Fruit fly (Drosophila melanogaster) whole organism, pupa: ENCODE data around the gene CTCF.
A peak's percentile ranks its signal among the peaks of the same experiment; 100 is the strongest.

Source experiments
- CG10348 ChIP-seq: fragments of 200-800 bp; sonication (Bioruptor generic); IDR thresholded peaks from 2 replicates; pipeline ENCODE4 v1.3.6; 2022; ENCODE audit warnings: missing biosample characterization, missing genetic modification characterization
- CG12605 ChIP-seq: fragments of 200-800 bp; sonication (Bioruptor generic); IDR thresholded peaks from 2 replicates; pipeline ENCODE4 v1.3.6; 2022; ENCODE audit warnings: missing biosample characterization, missing genetic modification characterization
- CG13204 ChIP-seq: fragments of 200-800 bp; sonication (Bioruptor generic); optimal IDR thresholded peaks from 2 replicates; lab custom pipeline; 2018; ENCODE audit warnings: missing biosample characterization, mild to moderate bottlenecking, missing genetic modification characterization, moderate library complexity
- CG14655 ChIP-seq: fragments of 200-800 bp; sonication (Bioruptor generic); optimal IDR thresholded peaks from 3 replicates; lab custom pipeline; 2017; ENCODE audit warnings: mild to moderate bottlenecking, missing biosample characterization, missing genetic modification reagents, missing genetic modification characterization
- CG15710 ChIP-seq: fragments of 200-800 bp; sonication (Bioruptor generic); optimal IDR thresholded peaks from 2 replicates; lab custom pipeline; 2018; ENCODE audit warnings: missing biosample characterization, mild to moderate bottlenecking, missing genetic modification characterization, moderate library complexity
- CG17806 ChIP-seq: fragments of 200-800 bp; sonication (Bioruptor generic); optimal IDR thresholded peaks from 2 replicates; lab custom pipeline; 2018; ENCODE audit warnings: missing biosample characterization, mild to moderate bottlenecking, missing genetic modification characterization, moderate library complexity
- CG32121 ChIP-seq: fragments of 200-800 bp; sonication (Bioruptor generic); IDR thresholded peaks from 2 replicates; pipeline ENCODE4 v1.3.6; 2022; ENCODE audit warnings: missing biosample characterization, missing genetic modification characterization
- CG34367 ChIP-seq: fragments of 200-800 bp; sonication (Bioruptor generic); optimal IDR thresholded peaks from 2 replicates; lab custom pipeline; 2018; ENCODE audit warnings: missing biosample characterization, mild to moderate bottlenecking, missing genetic modification characterization
- CG4496 ChIP-seq: fragments of 200-800 bp; sonication (Bioruptor generic); IDR thresholded peaks from 3 replicates; pipeline ENCODE4 v1.3.6; 2022; ENCODE audit warnings: missing biosample characterization, missing genetic modification characterization
- CG8159 ChIP-seq: fragments of 200-800 bp; sonication (Bioruptor generic); optimal IDR thresholded peaks from 3 replicates; lab custom pipeline; 2018; ENCODE audit warnings: missing biosample characterization, mild to moderate bottlenecking, missing genetic modification characterization, moderate library complexity
- CG8301 ChIP-seq: fragments of 200-800 bp; sonication (Bioruptor generic); optimal IDR thresholded peaks from 2 replicates; lab custom pipeline; 2018; ENCODE audit warnings: missing biosample characterization, mild to moderate bottlenecking, missing genetic modification characterization
- CG9948 ChIP-seq: fragments of 200-800 bp; sonication (Bioruptor generic); optimal IDR thresholded peaks from 2 replicates; lab custom pipeline; 2018; ENCODE audit warnings: missing biosample characterization, mild to moderate bottlenecking, missing genetic modification characterization, moderate library complexity
- D1 ChIP-seq: fragments of 200-800 bp; sonication (Bioruptor generic); optimal IDR thresholded peaks from 2 replicates; lab custom pipeline; 2018; ENCODE audit warnings: missing biosample characterization, mild to moderate bottlenecking, missing genetic modification characterization, moderate library complexity
- EcR ChIP-seq: fragments of 200-800 bp; sonication (Bioruptor generic); optimal IDR thresholded peaks from 3 replicates; lab custom pipeline; 2019; ENCODE audit warnings: missing biosample characterization, missing genetic modification characterization, mild to moderate bottlenecking, moderate library complexity, missing genetic modification reagents
- Ets98B ChIP-seq: fragments of 200-800 bp; sonication (Bioruptor generic); IDR thresholded peaks from 2 replicates; pipeline ENCODE4 v1.3.6; 2022; ENCODE audit warnings: missing biosample characterization, missing genetic modification characterization
- Pif1A ChIP-seq: fragments of 200-800 bp; sonication (Bioruptor generic); optimal IDR thresholded peaks from 3 replicates; lab custom pipeline; 2016; ENCODE audit warnings: missing biosample characterization, missing genetic modification characterization
- Pif1B ChIP-seq: fragments of 200-800 bp; sonication (Bioruptor generic); optimal IDR thresholded peaks from 3 replicates; lab custom pipeline; 2016; ENCODE audit warnings: missing biosample characterization, missing genetic modification characterization
- Snoo ChIP-seq: fragments of 200-800 bp; sonication (Bioruptor generic); optimal IDR thresholded peaks from 3 replicates; lab custom pipeline; 2017; ENCODE audit warnings: missing biosample characterization, mild to moderate bottlenecking, missing genetic modification characterization, inconsistent platforms
- fd96Ca ChIP-seq: fragments of 200-800 bp; sonication (Bioruptor generic); IDR thresholded peaks from 3 replicates; pipeline ENCODE4 v1.3.6; 2022; ENCODE audit warnings: missing biosample characterization, missing genetic modification characterization
- gl ChIP-seq: fragments of 200-800 bp; sonication (Bioruptor generic); optimal IDR thresholded peaks from 2 replicates; lab custom pipeline; 2018; ENCODE audit warnings: missing biosample characterization, mild to moderate bottlenecking, missing genetic modification characterization
- rn ChIP-seq: fragments of 200-800 bp; sonication (Bioruptor generic); IDR thresholded peaks from 2 replicates; pipeline ENCODE4 v1.3.6; 2022; ENCODE audit warnings: missing biosample characterization, missing genetic modification characterization

Gene CTCF

dm6 chr3L:7361095-7361522 lies 4.6 kb upstream of the CTCF start:
- TF ChIP-seq fd96Ca = peak; percentile 79; the same call in 2 of the 3 replicates
- TF ChIP-seq CG9948 = peak; percentile 16
- peak; percentile 75 for TF ChIP-seq Pif1A
- TF ChIP-seq CG32121 (GFP tag; lab: Robert Waterston, UW) = no peak
- TF ChIP-seq CG14655 (GFP tag; lab: Kevin White, UChicago) = no peak
- TF ChIP-seq CG4496 (GFP tag; lab: Robert Waterston, UW) = peak; percentile 81
- no peak for TF ChIP-seq Snoo (tag; lab: Kevin White, UChicago)
- no peak for TF ChIP-seq EcR (GFP tag; lab: Kevin White, UChicago)
- TF ChIP-seq CG12605 = peak; percentile 83
- TF ChIP-seq Pif1B (GFP tag; lab: Kevin White, UChicago) = peak; percentile 61
- no peak for TF ChIP-seq CG15710 (tag; lab: Kevin White, UChicago)
- TF ChIP-seq CG34367 (tag; lab: Kevin White, UChicago) = no peak
- peak; percentile 4 for TF ChIP-seq gl
- peak; percentile 26 for TF ChIP-seq CG8301 (tag; lab: Kevin White, UChicago)
- TF ChIP-seq rn (GFP tag; lab: Robert Waterston, UW) = no peak
- TF ChIP-seq Ets98B (GFP tag; lab: Robert Waterston, UW) = peak; percentile 94
- TF ChIP-seq CG17806 (tag; lab: Kevin White, UChicago) = no peak
- no peak for TF ChIP-seq CG10348 (GFP tag; lab: Robert Waterston, UW)
- no peak for TF ChIP-seq D1 (tag; lab: Kevin White, UChicago)

- TF ChIP-seq fd96Ca (no peak), Ets98B (GFP tag; lab: Robert Waterston, UW) (peak; percentile 38), Snoo (tag; lab: Kevin White, UChicago) (no peak), CG13204 (GFP tag; lab: Kevin White, UChicago) (peak; percentile 11), CG4496 (GFP tag; lab: Robert Waterston, UW) (peak; percentile 26; the same call in 2 of the 3 replicates)
Observed at dm6 chr3L:7360324-7360852, 3.9 kb upstream of the CTCF start, which contains the start of gene Sec63. TSS of gene Sec63 (plus strand) at chr3L:7360561.

- TF ChIP-seq gl (no peak), CG15710 (tag; lab: Kevin White, UChicago) (peak; percentile 6), CG12605 (peak; percentile 16; the same call in 1 of the 2 replicates), CG14655 (GFP tag; lab: Kevin White, UChicago) (no peak), Ets98B (GFP tag; lab: Robert Waterston, UW) (peak; percentile 5; the same call in 1 of the 2 replicates)
Observed at dm6 chr3L:7359827-7360323, 3.4 kb upstream of the CTCF start, which contains the start of gene pst. TSS of gene pst (minus strand) at chr3L:7360263.

- no peak for TF ChIP-seq CG9948
- no peak for TF ChIP-seq Ets98B (GFP tag; lab: Robert Waterston, UW)
- no peak for TF ChIP-seq CG10348 (GFP tag; lab: Robert Waterston, UW)
- TF ChIP-seq Pif1B (GFP tag; lab: Kevin White, UChicago) = no peak
- no peak for TF ChIP-seq CG14655 (GFP tag; lab: Kevin White, UChicago)
- no peak for TF ChIP-seq gl
Observed at dm6 chr3L:7349311-7349710, 7.2 kb downstream of the CTCF start.

- TF ChIP-seq Ets98B (GFP tag; lab: Robert Waterston, UW) (peak; percentile 43; the same call in 1 of the 2 replicates), CG8301 (tag; lab: Kevin White, UChicago) (no peak), CG12605 (peak; percentile 64), CG14655 (GFP tag; lab: Kevin White, UChicago) (no peak), Pif1B (GFP tag; lab: Kevin White, UChicago) (no peak), rn (GFP tag; lab: Robert Waterston, UW) (no peak), CG4496 (GFP tag; lab: Robert Waterston, UW) (peak; percentile 59; the same call in 1 of the 3 replicates), Snoo (tag; lab: Kevin White, UChicago) (no peak), CG10348 (GFP tag; lab: Robert Waterston, UW) (no peak), CG34367 (tag; lab: Kevin White, UChicago) (no peak), fd96Ca (peak; percentile 27; the same call in 2 of the 3 replicates), CG32121 (GFP tag; lab: Robert Waterston, UW) (peak; percentile 25; the same call in 1 of the 2 replicates), gl (peak; percentile 20), CG15710 (tag; lab: Kevin White, UChicago) (peak; percentile 11), EcR (GFP tag; lab: Kevin White, UChicago) (peak; percentile 44), CG17806 (tag; lab: Kevin White, UChicago) (no peak), CG8159 (tag; lab: Kevin White, UChicago) (no peak), Pif1A (no peak), D1 (tag; lab: Kevin White, UChicago) (no peak), CG9948 (no peak), CG13204 (GFP tag; lab: Kevin White, UChicago) (peak; percentile 61)
Observed at dm6 chr3L:7347984-7348631, 8.4 kb downstream of the CTCF start, which contains the start of the genes Srp19 and qm. TSS of gene Srp19 (minus strand) at chr3L:7348034. TSS of gene qm (plus strand) at chr3L:7348313.

dm6 chr3L:7346951-7347350 lies 9.6 kb downstream of the CTCF start, which contains the start of gene CG14834:
TSS of gene CG14834 (minus strand) at chr3L:7347123.
- TF ChIP-seq Ets98B (GFP tag; lab: Robert Waterston, UW) = no peak
- no peak for TF ChIP-seq CG8301 (tag; lab: Kevin White, UChicago)
- no peak for TF ChIP-seq CG15710 (tag; lab: Kevin White, UChicago)
- TF ChIP-seq CG4496 (GFP tag; lab: Robert Waterston, UW) = no peak
- TF ChIP-seq CG34367 (tag; lab: Kevin White, UChicago) = no peak
- TF ChIP-seq CG9948 = no peak
- TF ChIP-seq CG13204 (GFP tag; lab: Kevin White, UChicago) = no peak
- TF ChIP-seq gl = no peak
- no peak for TF ChIP-seq fd96Ca
- TF ChIP-seq CG8159 (tag; lab: Kevin White, UChicago) = no peak
- TF ChIP-seq Snoo (tag; lab: Kevin White, UChicago) = no peak
- no peak for TF ChIP-seq CG12605
